Fruit fly (Drosophila melanogaster): ENCODE measurements around the gene CG14655.

- no peak for TF ChIP-seq CG14711 (tag; optimal IDR thresholded peaks at IDR 0.05)
- no peak for TF ChIP-seq CG1620 (GFP tag; optimal IDR thresholded peaks at IDR 0.05)
- no peak for TF ChIP-seq toe (GFP tag; optimal IDR thresholded peaks at IDR 0.05)
- no peak for TF ChIP-seq CG7101 (tag; optimal IDR thresholded peaks at IDR 0.05)
- TF ChIP-seq pad (GFP tag; optimal IDR thresholded peaks at IDR 0.05), result no peak
- no peak for TF ChIP-seq CG12768 (GFP tag; optimal IDR thresholded peaks at IDR 0.05)
These were observed 41.0 kb downstream of the CG14655 start for dm6 chr3R:4739192-4739491.
